Fruit fly (Drosophila melanogaster) whole organism, embryonic: ENCODE measurements around the gene CG14537.
A peak's percentile ranks its signal among the peaks of the same experiment; 100 is the strongest.

Experiments
- Adf1 ChIP-seq: fragments of 200-800 bp; sonication (Bioruptor generic); IDR thresholded peaks from 2 replicates; pipeline ENCODE4 v1.3.6; 2022; ENCODE audit warnings: missing biosample characterization, missing genetic modification characterization
- Atf6 ChIP-seq: fragments of 200-800 bp; sonication (Bioruptor generic); IDR thresholded peaks from 2 replicates; pipeline ENCODE4 v1.3.6; 2022; ENCODE audit warnings: missing biosample characterization, missing genetic modification characterization
- Bteb2 ChIP-seq: fragments of 200-800 bp; sonication (Bioruptor generic); optimal IDR thresholded peaks from 2 replicates; lab custom pipeline; 2016; ENCODE audit warnings: missing biosample characterization, missing genetic modification characterization
- CG10209 ChIP-seq: fragments of 200-800 bp; sonication (Bioruptor generic); optimal IDR thresholded peaks from 3 replicates; lab custom pipeline; 2017; ENCODE audit warnings: missing biosample characterization, mild to moderate bottlenecking, missing genetic modification characterization, missing genetic modification reagents
- CG10274 ChIP-seq: fragments of 200-800 bp; sonication (Bioruptor generic); optimal IDR thresholded peaks from 3 replicates; lab custom pipeline; 2017; ENCODE audit warnings: missing biosample characterization, mild to moderate bottlenecking, missing genetic modification characterization
- CG10321 ChIP-seq: fragments of 200-800 bp; sonication (Bioruptor generic); IDR thresholded peaks from 2 replicates; pipeline ENCODE4 v1.3.6; 2022; ENCODE audit warnings: missing biosample characterization, missing genetic modification characterization
- CG10462 ChIP-seq: fragments of 200-800 bp; sonication (Bioruptor generic); optimal IDR thresholded peaks from 2 replicates; lab custom pipeline; 2016; ENCODE audit warnings: missing biosample characterization, missing genetic modification characterization
- CG10654 ChIP-seq: fragments of 200-800 bp; sonication (Bioruptor generic); optimal IDR thresholded peaks from 2 replicates; lab custom pipeline; 2016; ENCODE audit warnings: missing biosample characterization, missing genetic modification characterization
- CG11560 ChIP-seq: fragments of 200-800 bp; sonication (Bioruptor generic); IDR thresholded peaks from 3 replicates; pipeline ENCODE4 v1.3.6; 2022; ENCODE audit warnings: missing biosample characterization, missing genetic modification characterization
- CG14860 ChIP-seq: fragments of 200-800 bp; sonication (Bioruptor generic); IDR thresholded peaks from 3 replicates; pipeline ENCODE4 v1.3.6; 2022; ENCODE audit warnings: missing biosample characterization, missing genetic modification characterization; ENCODE audit not compliant: partially characterized antibody
- CG1529 ChIP-seq: fragments of 200-800 bp; sonication (Bioruptor generic); optimal IDR thresholded peaks from 3 replicates; lab custom pipeline; 2018; ENCODE audit warnings: missing biosample characterization, missing genetic modification characterization
- CG16813 ChIP-seq: fragments of 200-800 bp; sonication (Bioruptor generic); IDR thresholded peaks from 3 replicates; pipeline ENCODE4 v1.3.6; 2022; ENCODE audit warnings: missing biosample characterization, missing genetic modification characterization; ENCODE audit not compliant: partially characterized antibody
- CG16815 ChIP-seq: fragments of 200-800 bp; sonication (Bioruptor generic); optimal IDR thresholded peaks from 3 replicates; lab custom pipeline; 2017; ENCODE audit warnings: missing biosample characterization, mild to moderate bottlenecking, missing genetic modification characterization
- CG17385 ChIP-seq: fragments of 200-800 bp; sonication (Bioruptor generic); optimal IDR thresholded peaks from 3 replicates; lab custom pipeline; 2018; ENCODE audit warnings: missing biosample characterization, mild to moderate bottlenecking, missing genetic modification characterization
- CG17912 ChIP-seq: fragments of 200-800 bp; sonication (Bioruptor generic); optimal IDR thresholded peaks from 2 replicates; lab custom pipeline; 2018; ENCODE audit warnings: missing biosample characterization, mild to moderate bottlenecking, missing genetic modification characterization
- CG2678 ChIP-seq: fragments of 200-800 bp; sonication (Bioruptor generic); optimal IDR thresholded peaks from 3 replicates; lab custom pipeline; 2019; ENCODE audit warnings: missing biosample characterization, mild to moderate bottlenecking, missing genetic modification characterization, moderate library complexity
- CG30431 ChIP-seq: fragments of 200-800 bp; sonication (Bioruptor generic); optimal IDR thresholded peaks from 2 replicates; lab custom pipeline; 2017; ENCODE audit warnings: missing biosample characterization, missing genetic modification characterization
- CG31365 ChIP-seq: fragments of 200-800 bp; sonication (Bioruptor generic); optimal IDR thresholded peaks from 2 replicates; lab custom pipeline; 2018; ENCODE audit warnings: missing biosample characterization, mild to moderate bottlenecking, missing genetic modification characterization
- CG32767 ChIP-seq: fragments of 200-800 bp; sonication (Bioruptor generic); IDR thresholded peaks from 2 replicates; pipeline ENCODE4 v1.3.6; 2022; ENCODE audit warnings: missing biosample characterization, missing genetic modification characterization
- CG32772 ChIP-seq: fragments of 200-800 bp; sonication (Bioruptor generic); IDR thresholded peaks from 2 replicates; pipeline ENCODE4 v1.3.6; 2022; ENCODE audit warnings: missing biosample characterization, missing genetic modification characterization
- CG34376 ChIP-seq: fragments of 200-800 bp; sonication (Bioruptor generic); optimal IDR thresholded peaks from 2 replicates; lab custom pipeline; 2018; ENCODE audit warnings: missing biosample characterization, mild to moderate bottlenecking, missing genetic modification characterization
- CG6254 ChIP-seq: fragments of 200-800 bp; sonication (Bioruptor generic); optimal IDR thresholded peaks from 3 replicates; lab custom pipeline; 2017; ENCODE audit warnings: mild to moderate bottlenecking, missing biosample characterization, missing genetic modification reagents, missing genetic modification characterization
- CG8281 ChIP-seq: fragments of 200-800 bp; sonication (Bioruptor generic); optimal IDR thresholded peaks from 2 replicates; lab custom pipeline; 2018; ENCODE audit warnings: missing biosample characterization, mild to moderate bottlenecking, missing genetic modification characterization, moderate library complexity
- CG8359 ChIP-seq: fragments of 200-800 bp; sonication (Bioruptor generic); optimal IDR thresholded peaks from 2 replicates; lab custom pipeline; 2017; ENCODE audit warnings: missing biosample characterization, mild to moderate bottlenecking, missing genetic modification characterization, borderline replicate concordance
- CG8388 ChIP-seq: fragments of 200-800 bp; sonication (Bioruptor generic); optimal IDR thresholded peaks from 2 replicates; lab custom pipeline; 2019; ENCODE audit warnings: missing biosample characterization, mild to moderate bottlenecking, missing genetic modification characterization, moderate library complexity
- CoRest ChIP-seq: fragments of 200-800 bp; sonication (Bioruptor generic); optimal IDR thresholded peaks from 3 replicates; lab custom pipeline; 2018; ENCODE audit warnings: missing biosample characterization, mild to moderate bottlenecking, missing genetic modification characterization, moderate library complexity
- Dip2 ChIP-seq: fragments of 200-800 bp; sonication (Bioruptor generic); IDR thresholded peaks from 2 replicates; pipeline ENCODE4 v1.3.6; 2022; ENCODE audit warnings: missing biosample characterization, missing genetic modification characterization
- Fer3 ChIP-seq: fragments of 200-800 bp; sonication (Bioruptor generic); optimal IDR thresholded peaks from 2 replicates; lab custom pipeline; 2018; ENCODE audit warnings: missing biosample characterization, mild to moderate bottlenecking, missing genetic modification characterization, moderate library complexity
- HLHmδ ChIP-seq: fragments of 200-800 bp; sonication (Bioruptor generic); optimal IDR thresholded peaks from 2 replicates; lab custom pipeline; 2018; ENCODE audit warnings: missing biosample characterization, mild to moderate bottlenecking, missing genetic modification characterization, moderate library complexity
- Hr3 ChIP-seq: fragments of 200-800 bp; sonication (Bioruptor generic); optimal IDR thresholded peaks from 3 replicates; lab custom pipeline; 2016; ENCODE audit warnings: missing biosample characterization, missing genetic modification characterization
- Jarid2 ChIP-seq: fragments of 200-800 bp; sonication (Bioruptor generic); optimal IDR thresholded peaks from 3 replicates; lab custom pipeline; 2017; ENCODE audit warnings: mild to moderate bottlenecking, missing biosample characterization, missing genetic modification reagents, missing genetic modification characterization
- Neu2 ChIP-seq: fragments of 200-800 bp; sonication (Bioruptor generic); optimal IDR thresholded peaks from 3 replicates; lab custom pipeline; 2016; ENCODE audit warnings: missing biosample characterization, missing genetic modification characterization, borderline replicate concordance
- Oli ChIP-seq: fragments of 200-800 bp; sonication (Bioruptor generic); optimal IDR thresholded peaks from 2 replicates; lab custom pipeline; 2018; ENCODE audit warnings: missing biosample characterization, mild to moderate bottlenecking, missing genetic modification characterization, moderate library complexity
- Rfx ChIP-seq: fragments of 200-800 bp; sonication (Bioruptor generic); IDR thresholded peaks from 2 replicates; pipeline ENCODE4 v1.3.6; 2022; ENCODE audit warnings: missing biosample characterization, missing genetic modification characterization
- Sry-δ ChIP-seq: fragments of 200-800 bp; sonication (Bioruptor generic); optimal IDR thresholded peaks from 2 replicates; lab custom pipeline; 2016; ENCODE audit warnings: missing biosample characterization, missing genetic modification characterization
- Usf ChIP-seq: fragments of 200-800 bp; sonication (Bioruptor generic); optimal IDR thresholded peaks from 2 replicates; lab custom pipeline; 2017; ENCODE audit warnings: missing genotype, missing biosample characterization, missing genetic modification characterization
- Vsx1 ChIP-seq: fragments of 200-800 bp; sonication (Bioruptor generic); optimal IDR thresholded peaks from 2 replicates; lab custom pipeline; 2017; ENCODE audit warnings: missing biosample characterization, mild to moderate bottlenecking, missing genetic modification characterization, missing genetic modification reagents
- Xbp1 ChIP-seq: fragments of 200-800 bp; sonication (Bioruptor generic); optimal IDR thresholded peaks from 3 replicates; lab custom pipeline; 2016; ENCODE audit warnings: missing biosample characterization, mild to moderate bottlenecking, missing genetic modification characterization
- al ChIP-seq: fragments of 200-800 bp; sonication (Bioruptor generic); IDR thresholded peaks from 2 replicates; pipeline ENCODE4 v1.3.6; 2022; ENCODE audit warnings: missing biosample characterization, missing genetic modification characterization
- bcd ChIP-seq: fragments of 200-800 bp; sonication (Bioruptor generic); optimal IDR thresholded peaks from 2 replicates; lab custom pipeline; 2017; ENCODE audit warnings: missing biosample characterization, mild to moderate bottlenecking, missing genetic modification characterization
- ci ChIP-seq: fragments of 200-800 bp; sonication (Bioruptor generic); IDR thresholded peaks from 3 replicates; pipeline ENCODE4 v1.3.6; 2022; ENCODE audit warnings: missing biosample characterization, missing genetic modification characterization
- dmrt11E ChIP-seq: fragments of 200-800 bp; sonication (Bioruptor generic); optimal IDR thresholded peaks from 3 replicates; lab custom pipeline; 2018; ENCODE audit warnings: missing biosample characterization, mild to moderate bottlenecking, missing genetic modification characterization, moderate library complexity
- her ChIP-seq: fragments of 200-800 bp; sonication (Bioruptor generic); optimal IDR thresholded peaks from 2 replicates; lab custom pipeline; 2016; ENCODE audit warnings: missing biosample characterization, missing genetic modification characterization
- mld ChIP-seq: fragments of 200-800 bp; sonication (Bioruptor generic); IDR thresholded peaks from 3 replicates; pipeline ENCODE4 v1.3.6; 2022; ENCODE audit warnings: missing biosample characterization, missing genetic modification characterization; ENCODE audit not compliant: partially characterized antibody
- pum ChIP-seq: fragments of 200-800 bp; sonication (Bioruptor generic); optimal IDR thresholded peaks from 2 replicates; lab custom pipeline; 2016; ENCODE audit warnings: missing biosample characterization, missing genetic modification characterization
- row ChIP-seq: fragments of 200-800 bp; sonication (Bioruptor generic); IDR thresholded peaks from 3 replicates; pipeline ENCODE4 v1.3.6; 2022; ENCODE audit warnings: missing biosample characterization, missing genetic modification characterization
- sd ChIP-seq: fragments of 200-800 bp; sonication (Bioruptor generic); optimal IDR thresholded peaks from 3 replicates; lab custom pipeline; 2018; ENCODE audit warnings: missing biosample characterization, mild to moderate bottlenecking, missing genetic modification characterization, moderate library complexity
- sens ChIP-seq: fragments of 200-800 bp; sonication (Bioruptor generic); peaks from one replicate; lab custom pipeline; 2016; ENCODE audit warnings: missing biosample characterization, missing genetic modification characterization
- sob ChIP-seq: fragments of 200-800 bp; sonication (Bioruptor generic); IDR thresholded peaks from 2 replicates; pipeline ENCODE4 v1.3.6; 2022; ENCODE audit warnings: missing biosample characterization, missing genetic modification characterization
- stc ChIP-seq: fragments of 200-800 bp; sonication (Bioruptor generic); IDR thresholded peaks from 2 replicates; pipeline ENCODE4 v1.3.6; 2022; ENCODE audit warnings: missing biosample characterization, missing genetic modification characterization

Gene CG14537

DNA sequence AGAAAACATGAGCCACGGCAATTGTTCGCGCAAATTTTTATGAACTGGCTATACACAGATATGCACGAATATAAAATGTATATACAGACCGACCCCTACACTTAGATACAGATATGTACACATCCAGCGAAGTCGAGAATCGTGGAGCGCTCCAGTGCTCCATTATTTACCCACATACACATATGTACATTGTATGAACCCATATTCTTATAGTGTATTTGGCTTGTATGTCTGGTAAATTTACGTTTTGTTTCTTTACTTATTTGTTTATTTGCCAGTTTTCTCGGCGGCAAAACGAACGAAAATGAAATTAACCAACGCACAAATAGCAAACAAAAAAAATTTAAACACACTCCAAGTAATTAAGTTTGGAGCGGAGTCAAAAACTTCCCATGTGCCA, 26.9 kb upstream of the CG14537 start (continued):
- TF ChIP-seq CoRest (tag; lab: Kevin White, UChicago) (peak; percentile 1), ci (GFP tag; lab: Robert Waterston, UW) (0 out of 3 replicates have a peak, but pooled peaks have one; percentile 30), Vsx1 (GFP tag; lab: Kevin White, UChicago) (peak; percentile 7), CG6254 (GFP tag; lab: Kevin White, UChicago) (peak; percentile 69), CG30431 (GFP tag; lab: Kevin White, UChicago) (no peak), sens (GFP tag; lab: Kevin White, UChicago) (peak; percentile 77), Dip2 (GFP tag; lab: Robert Waterston, UW) (no peak), al (GFP tag; lab: Robert Waterston, UW) (no peak), CG1529 (GFP tag; lab: Kevin White, UChicago) (no peak), CG32772 (GFP tag; lab: Robert Waterston, UW) (no peak), bcd (GFP tag; lab: Kevin White, UChicago) (peak; percentile 7), CG17912 (GFP tag; lab: Kevin White, UChicago) (no peak), Rfx (GFP tag; lab: Robert Waterston, UW) (peak; percentile 39; the same call in 1 of the 2 replicates), Jarid2 (peak; percentile 35), her (GFP tag; lab: Kevin White, UChicago) (peak; percentile 11), CG2678 (tag; lab: Kevin White, UChicago) (peak; percentile 80), CG14860 (GFP tag; lab: Robert Waterston, UW) (no peak), CG10274 (GFP tag; lab: Kevin White, UChicago) (peak; percentile 14), CG8388 (GFP tag; lab: Kevin White, UChicago) (no peak), mld (no peak), CG31365 (tag; lab: Kevin White, UChicago) (peak; percentile 79), sd (peak; percentile 37), Adf1 (no peak), HLHmδ (peak; percentile 37), CG32767 (peak; percentile 46; the same call in 1 of the 2 replicates), CG17385 (GFP tag; lab: Kevin White, UChicago) (peak; percentile 30), Fer3 (tag; lab: Kevin White, UChicago) (peak; percentile 71), CG11560 (tag; lab: Robert Waterston, UW) (peak; percentile 15; the same call in 1 of the 3 replicates), CG8359 (GFP tag; lab: Kevin White, UChicago) (peak; percentile 42), CG10209 (GFP tag; lab: Kevin White, UChicago) (peak; percentile 37), Bteb2 (GFP tag; lab: Kevin White, UChicago) (peak; percentile 25), Hr3 (no peak), pum (GFP tag; lab: Kevin White, UChicago) (no peak), dmrt11E (peak; percentile 44), CG8281 (tag; lab: Kevin White, UChicago) (peak; percentile 42), sob (GFP tag; lab: Robert Waterston, UW) (peak; percentile 73; the same call in 1 of the 2 replicates), Neu2 (GFP tag; lab: Kevin White, UChicago) (no peak), Xbp1 (GFP tag; lab: Kevin White, UChicago) (no peak), CG10462 (GFP tag; lab: Kevin White, UChicago) (no peak), Usf (no peak), Atf6 (GFP tag; lab: Robert Waterston, UW) (peak; percentile 68; the same call in 1 of the 2 replicates), Sry-δ (peak; percentile 1), Oli (tag; lab: Kevin White, UChicago) (no peak), CG10321 (GFP tag; lab: Robert Waterston, UW) (no peak), row (GFP tag; lab: Robert Waterston, UW) (peak; percentile 5; the same call in 1 of the 3 replicates), CG16813 (no peak), CG16815 (GFP tag; lab: Kevin White, UChicago) (no peak), stc (no peak; the same call in 1 of the 2 replicates), CG10654 (GFP tag; lab: Kevin White, UChicago) (peak; percentile 38), CG34376 (GFP tag; lab: Kevin White, UChicago) (peak; percentile 52)
